Fruit fly (Drosophila melanogaster) whole organism, prepupa: ENCODE results near the gene CG34425.

Source experiments
- Blimp-1 ChIP-seq: fragments of 200-800 bp; sonication (Bioruptor generic); optimal IDR thresholded peaks from 3 replicates; lab custom pipeline; 2017; ENCODE audit warnings: missing biosample characterization, missing genetic modification characterization, mild to moderate bottlenecking, moderate library complexity, missing genetic modification reagents
- CG10631 ChIP-seq: fragments of 200-800 bp; sonication (Bioruptor generic); optimal IDR thresholded peaks from 2 replicates; lab custom pipeline; 2016; ENCODE audit warnings: missing biosample characterization, missing genetic modification characterization
- CG11762 ChIP-seq: fragments of 200-800 bp; sonication (Bioruptor generic); optimal IDR thresholded peaks from 3 replicates; lab custom pipeline; 2016; ENCODE audit warnings: missing biosample characterization, missing genetic modification characterization; ENCODE audit not compliant: insufficient read depth
- CG15336 ChIP-seq: fragments of 200-800 bp; sonication (Bioruptor generic); IDR thresholded peaks from 2 replicates; pipeline ENCODE4 v1.3.6; 2022; ENCODE audit warnings: missing biosample characterization, missing genetic modification characterization
- CG1621 ChIP-seq: fragments of 200-800 bp; sonication (Bioruptor generic); optimal IDR thresholded peaks from 3 replicates; lab custom pipeline; 2018; ENCODE audit warnings: missing biosample characterization, mild to moderate bottlenecking, missing genetic modification characterization
- CG16779 ChIP-seq: fragments of 200-800 bp; sonication (Bioruptor generic); optimal IDR thresholded peaks from 3 replicates; lab custom pipeline; 2017; ENCODE audit warnings: missing biosample characterization, mild to moderate bottlenecking, missing genetic modification characterization
- CG3032 ChIP-seq: fragments of 200-800 bp; optimal IDR thresholded peaks from 2 replicates; lab custom pipeline; 2019; ENCODE audit warnings: missing biosample characterization, mild to moderate bottlenecking, missing genetic modification characterization, moderate library complexity
- CG31627 ChIP-seq: fragments of 200-800 bp; sonication (Bioruptor generic); optimal IDR thresholded peaks from 3 replicates; lab custom pipeline; 2016; ENCODE audit warnings: missing biosample characterization, missing genetic modification characterization
- CG32006 ChIP-seq: fragments of 200-800 bp; sonication (Bioruptor generic); optimal IDR thresholded peaks from 3 replicates; lab custom pipeline; 2017; ENCODE audit warnings: missing biosample characterization, mild to moderate bottlenecking, missing genetic modification characterization
- CG34406 ChIP-seq: fragments of 200-800 bp; sonication (Bioruptor generic); optimal IDR thresholded peaks from 3 replicates; lab custom pipeline; 2016; ENCODE audit warnings: missing biosample characterization, missing genetic modification characterization
- CG3919 ChIP-seq: fragments of 200-800 bp; sonication (Bioruptor generic); optimal IDR thresholded peaks from 3 replicates; lab custom pipeline; 2016; ENCODE audit warnings: missing biosample characterization, missing genetic modification characterization
- CG6163 ChIP-seq: fragments of 200-800 bp; sonication (Bioruptor generic); IDR thresholded peaks from 3 replicates; pipeline ENCODE4 v1.3.6; 2022; ENCODE audit warnings: missing biosample characterization, missing genetic modification characterization
- CG6276 ChIP-seq: fragments of 200-800 bp; sonication (Bioruptor generic); optimal IDR thresholded peaks from 2 replicates; lab custom pipeline; 2017; ENCODE audit warnings: missing biosample characterization, mild to moderate bottlenecking, missing genetic modification characterization
- CG6792 ChIP-seq: fragments of 200-800 bp; sonication (Bioruptor generic); optimal IDR thresholded peaks from 3 replicates; lab custom pipeline; 2016; ENCODE audit warnings: missing biosample characterization, missing genetic modification characterization
- CG6808 ChIP-seq: fragments of 200-800 bp; sonication (Bioruptor generic); optimal IDR thresholded peaks from 3 replicates; lab custom pipeline; 2017; ENCODE audit warnings: missing biosample characterization, missing genetic modification characterization, mild to moderate bottlenecking, moderate library complexity, missing genetic modification reagents
- CG6854 ChIP-seq: fragments of 200-800 bp; sonication (Bioruptor generic); optimal IDR thresholded peaks from 2 replicates; lab custom pipeline; 2017; ENCODE audit warnings: missing biosample characterization, mild to moderate bottlenecking, missing genetic modification characterization
- CG7368 ChIP-seq: fragments of 200-800 bp; sonication (Bioruptor generic); optimal IDR thresholded peaks from 3 replicates; lab custom pipeline; 2016; ENCODE audit warnings: missing biosample characterization, missing genetic modification characterization
- CG8319 ChIP-seq: fragments of 200-800 bp; sonication (Bioruptor generic); optimal IDR thresholded peaks from 3 replicates; lab custom pipeline; 2016; ENCODE audit warnings: missing biosample characterization, missing genetic modification characterization
- Eip75B ChIP-seq: fragments of 200-800 bp; sonication (Bioruptor generic); optimal IDR thresholded peaks from 3 replicates; lab custom pipeline; 2016; ENCODE audit warnings: missing biosample characterization, missing genetic modification characterization
- Eip78C ChIP-seq: fragments of 200-800 bp; sonication (Bioruptor generic); peaks from one replicate; lab custom pipeline; 2016; ENCODE audit warnings: missing biosample characterization, missing genetic modification characterization
- Gug ChIP-seq: fragments of 200-800 bp; sonication (Bioruptor generic); IDR thresholded peaks from 2 replicates; pipeline ENCODE4 v1.3.6; 2022; ENCODE audit warnings: missing biosample characterization, missing genetic modification characterization
- Hr38 ChIP-seq: sonication (Bioruptor generic); optimal IDR thresholded peaks from 2 replicates; lab custom pipeline; 2016; ENCODE audit warnings: missing biosample characterization, missing genetic modification characterization
- Hr39 ChIP-seq: fragments of 200-800 bp; sonication (Bioruptor generic); optimal IDR thresholded peaks from 2 replicates; lab custom pipeline; 2016; ENCODE audit warnings: missing biosample characterization, missing genetic modification characterization
- Hr4 ChIP-seq: fragments of 200-800 bp; sonication (Bioruptor generic); optimal IDR thresholded peaks from 3 replicates; lab custom pipeline; 2016; ENCODE audit warnings: missing biosample characterization, missing genetic modification characterization
- Lpt ChIP-seq: fragments of 200-800 bp; sonication (Bioruptor generic); optimal IDR thresholded peaks from 3 replicates; lab custom pipeline; 2016; ENCODE audit warnings: missing biosample characterization, missing genetic modification characterization
- Met ChIP-seq: fragments of 200-800 bp; sonication (Bioruptor generic); optimal IDR thresholded peaks from 3 replicates; lab custom pipeline; 2016; ENCODE audit warnings: missing biosample characterization, missing genetic modification characterization
- Smox ChIP-seq: fragments of 200-800 bp; sonication (Bioruptor generic); optimal IDR thresholded peaks from 3 replicates; lab custom pipeline; 2016; ENCODE audit warnings: missing biosample characterization, missing genetic modification characterization
- Sox102F ChIP-seq: fragments of 200-800 bp; sonication (Bioruptor generic); optimal IDR thresholded peaks from 2 replicates; lab custom pipeline; 2016; ENCODE audit warnings: missing biosample characterization, mild to moderate bottlenecking, missing genetic modification characterization
- Sox14 ChIP-seq: fragments of 200-800 bp; sonication (Bioruptor generic); optimal IDR thresholded peaks from 3 replicates; lab custom pipeline; 2016; ENCODE audit warnings: missing biosample characterization, missing genetic modification characterization
- Sox15 ChIP-seq: fragments of 200-800 bp; sonication (Bioruptor generic); optimal IDR thresholded peaks from 3 replicates; lab custom pipeline; 2016; ENCODE audit warnings: missing biosample characterization, missing genetic modification characterization
- achi ChIP-seq: fragments of 200-800 bp; sonication (Bioruptor generic); optimal IDR thresholded peaks from 3 replicates; lab custom pipeline; 2016; ENCODE audit warnings: missing biosample characterization, missing genetic modification characterization
- dsx ChIP-seq: fragments of 200-800 bp; optimal IDR thresholded peaks from 3 replicates; lab custom pipeline; 2019; ENCODE audit warnings: missing biosample characterization, mild to moderate bottlenecking, missing genetic modification characterization, moderate library complexity; ENCODE audit not compliant: poor library complexity, severe bottlenecking
- fd59A ChIP-seq: fragments of 200-800 bp; sonication (Bioruptor generic); optimal IDR thresholded peaks from 2 replicates; lab custom pipeline; 2017; ENCODE audit warnings: missing biosample characterization, mild to moderate bottlenecking, missing genetic modification characterization, missing genetic modification reagents
- lz ChIP-seq: fragments of 200-800 bp; sonication (Bioruptor generic); optimal IDR thresholded peaks from 3 replicates; lab custom pipeline; 2016; ENCODE audit warnings: missing biosample characterization, missing genetic modification characterization
- salr ChIP-seq, 2 experiments: fragments of 200-800 bp; sonication (Bioruptor generic); optimal IDR thresholded peaks; 3 replicates each; lab custom pipeline; 2016 to 2018; ENCODE audit warnings: missing biosample characterization in 2 of 2, missing genetic modification characterization in 2 of 2, mild to moderate bottlenecking in 1 of 2
- ss ChIP-seq, 2 experiments: fragments of 200-800 bp; sonication (Bioruptor generic); optimal IDR thresholded peaks; 2 replicates in 1 of 2; 3 replicates in 1 of 2; lab custom pipeline; 2017 to 2018; ENCODE audit warnings: mild to moderate bottlenecking in 2 of 2, missing biosample characterization in 2 of 2, missing genetic modification characterization in 2 of 2, moderate library complexity in 1 of 2
- svp ChIP-seq: fragments of 200-800 bp; sonication (Bioruptor generic); peaks from one replicate; lab custom pipeline; 2016; ENCODE audit warnings: missing biosample characterization, missing genetic modification characterization
- topi ChIP-seq: fragments of 200-800 bp; sonication (Bioruptor generic); optimal IDR thresholded peaks from 3 replicates; lab custom pipeline; 2016; ENCODE audit warnings: missing biosample characterization, missing genetic modification characterization
- vri ChIP-seq: fragments of 200-800 bp; sonication (Bioruptor generic); optimal IDR thresholded peaks from 3 replicates; lab custom pipeline; 2016; ENCODE audit warnings: missing biosample characterization, mild to moderate bottlenecking, missing genetic modification characterization

CG34425 gene

DNA sequence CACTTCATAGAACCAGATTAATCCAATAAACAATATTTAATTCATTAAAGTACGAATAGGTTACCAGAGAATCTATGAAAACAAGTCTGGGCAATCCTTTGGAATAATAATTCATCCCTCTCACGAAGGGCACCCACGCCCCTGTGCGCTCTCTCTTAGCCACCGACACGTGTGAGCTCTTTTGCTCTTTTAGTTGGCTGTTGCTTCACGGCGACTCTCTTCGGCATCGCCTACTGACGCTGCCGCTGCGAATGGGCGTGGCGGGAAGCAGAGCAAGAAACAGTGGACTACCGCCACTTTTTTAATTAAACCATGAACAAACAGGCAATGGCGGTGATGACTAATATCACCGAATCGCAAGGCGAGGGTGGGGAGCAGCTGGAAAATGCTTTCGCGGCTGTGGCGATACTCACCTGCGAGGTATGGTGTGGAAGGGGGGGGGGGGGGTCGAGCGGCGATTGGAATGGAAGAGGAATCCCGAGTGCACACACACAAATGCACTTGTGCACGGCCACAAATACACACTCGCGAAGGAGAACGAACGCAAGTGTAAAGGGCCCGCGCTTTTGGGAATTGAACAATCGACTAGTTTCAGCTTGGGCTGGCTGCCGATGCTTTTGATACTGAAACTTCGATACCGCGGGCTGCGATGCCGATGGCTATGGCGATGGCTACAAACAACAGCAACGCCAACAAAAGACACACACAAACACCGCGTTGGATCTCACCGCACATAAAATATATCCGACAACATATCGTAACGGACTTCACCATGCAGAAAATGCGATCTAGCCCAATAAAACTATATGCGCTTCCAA, 27.7 kb downstream of the CG34425 start (continued):
- peak; percentile 29 to 63 for TF ChIP-seq ss (GFP tag; optimal IDR thresholded peaks at IDR 0.05; lab: Kevin White, UChicago)
- peak; percentile 92 for TF ChIP-seq CG6163 (GFP tag; lab: Robert Waterston, UW)
- TF ChIP-seq dsx, result peak; percentile 43
- peak; percentile 64 for TF ChIP-seq Gug
- peak; percentile 96 for TF ChIP-seq Eip78C (GFP tag; lab: Kevin White, UChicago)
- TF ChIP-seq Lpt (GFP tag; lab: Kevin White, UChicago), result peak; percentile 68
- TF ChIP-seq CG11762 (GFP tag; lab: Kevin White, UChicago), result peak; percentile 73
- peak; percentile 92 for TF ChIP-seq CG3919 (GFP tag; lab: Kevin White, UChicago)
- no peak for TF ChIP-seq Hr38 (GFP tag; lab: Kevin White, UChicago)
- TF ChIP-seq CG7368, result peak; percentile 85
- peak; percentile 95 for TF ChIP-seq svp
- TF ChIP-seq salr (GFP tag; optimal IDR thresholded peaks at IDR 0.05; lab: Kevin White, UChicago), result peak; percentile 57 to 78
- TF ChIP-seq vri (GFP tag; lab: Kevin White, UChicago), result peak; percentile 86
- TF ChIP-seq Sox15 (GFP tag; lab: Kevin White, UChicago), result peak; percentile 80
- TF ChIP-seq CG6792 (GFP tag; lab: Kevin White, UChicago), result peak; percentile 87
- TF ChIP-seq Met (GFP tag; lab: Kevin White, UChicago), result peak; percentile 92
- peak; percentile 87 for TF ChIP-seq Sox14 (GFP tag; lab: Kevin White, UChicago)
- peak; percentile 67 for TF ChIP-seq CG1621
- TF ChIP-seq achi, result peak; percentile 89
- peak; percentile 58 for TF ChIP-seq CG6808 (GFP tag; lab: Kevin White, UChicago)
- TF ChIP-seq fd59A, result peak; percentile 59
- peak; percentile 81 for TF ChIP-seq CG8319
- peak; percentile 90 for TF ChIP-seq topi (GFP tag; lab: Kevin White, UChicago)
- peak; percentile 78 for TF ChIP-seq CG15336
- TF ChIP-seq CG31627, result peak; percentile 89
- TF ChIP-seq lz, result peak; percentile 90
- peak; percentile 67 for TF ChIP-seq CG3032 (tag; lab: Kevin White, UChicago)
- TF ChIP-seq CG34406 (GFP tag; lab: Kevin White, UChicago), result peak; percentile 85
- peak; percentile 64 for TF ChIP-seq CG6276 (GFP tag; lab: Kevin White, UChicago)
- TF ChIP-seq Eip75B (GFP tag; lab: Kevin White, UChicago), result peak; percentile 90
- peak; percentile 81 for TF ChIP-seq CG10631 (GFP tag; lab: Kevin White, UChicago)
- TF ChIP-seq Blimp-1 (GFP tag; lab: Kevin White, UChicago), result peak; percentile 53

dm6 chr3R:4476004-4476403, 30.2 kb downstream of the CG34425 start:
- TF ChIP-seq Sox102F (GFP tag; lab: Kevin White, UChicago) (peak; percentile 13), CG11762 (GFP tag; lab: Kevin White, UChicago) (no peak)

DNA sequence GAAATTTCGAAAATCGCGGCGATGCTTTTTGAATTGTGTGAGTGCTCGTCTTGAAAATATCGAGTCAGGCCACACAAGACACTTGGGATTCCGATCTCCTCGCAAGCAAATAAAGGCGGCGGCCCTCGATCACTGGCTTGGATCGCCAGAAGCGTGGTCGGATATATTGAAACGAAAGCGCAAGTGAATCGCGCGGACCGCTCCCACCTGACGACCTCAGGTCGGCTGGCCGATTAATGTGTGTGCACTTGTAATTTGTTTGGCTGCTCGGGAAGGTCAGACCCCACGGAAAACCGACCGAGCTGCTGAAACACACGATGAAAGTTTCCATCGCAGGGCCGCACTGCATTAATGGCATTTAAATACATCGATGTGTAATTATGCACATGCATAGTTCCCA, 30.8 kb downstream of the CG34425 start:
- TF ChIP-seq Hr4 (GFP tag; lab: Kevin White, UChicago) (no peak), Smox (no peak), ss (GFP tag; optimal IDR thresholded peaks at IDR 0.05; lab: Kevin White, UChicago) (no peak), svp (peak; percentile 43), Blimp-1 (GFP tag; lab: Kevin White, UChicago) (peak; percentile 71)

DNA sequence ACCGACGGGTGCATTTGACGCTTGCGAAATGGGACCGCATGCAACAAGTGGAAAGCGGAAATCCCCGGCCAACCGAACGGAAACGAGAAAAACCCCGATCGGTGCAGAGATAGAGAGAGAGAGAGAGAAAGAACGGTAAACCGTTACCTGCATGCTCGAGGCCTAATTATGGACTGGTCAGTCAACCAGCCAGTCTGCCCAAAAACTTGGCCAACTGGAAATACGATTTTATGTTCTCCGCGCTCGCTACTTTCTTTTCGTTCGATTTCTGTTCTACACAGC, 33.5 kb downstream of the CG34425 start:
- TF ChIP-seq CG32006 (GFP tag; lab: Kevin White, UChicago) (no peak), Gug (no peak), Hr39 (no peak), CG16779 (tag; lab: Kevin White, UChicago) (no peak), fd59A (no peak), ss (GFP tag; optimal IDR thresholded peaks at IDR 0.05; lab: Kevin White, UChicago) (no peak), CG6854 (GFP tag; lab: Kevin White, UChicago) (peak; percentile 79), Blimp-1 (GFP tag; lab: Kevin White, UChicago) (peak; percentile 49)
